Fruit fly (Drosophila melanogaster): ENCODE measurements around the gene NUCB1.

NUCB1 gene

DNA sequence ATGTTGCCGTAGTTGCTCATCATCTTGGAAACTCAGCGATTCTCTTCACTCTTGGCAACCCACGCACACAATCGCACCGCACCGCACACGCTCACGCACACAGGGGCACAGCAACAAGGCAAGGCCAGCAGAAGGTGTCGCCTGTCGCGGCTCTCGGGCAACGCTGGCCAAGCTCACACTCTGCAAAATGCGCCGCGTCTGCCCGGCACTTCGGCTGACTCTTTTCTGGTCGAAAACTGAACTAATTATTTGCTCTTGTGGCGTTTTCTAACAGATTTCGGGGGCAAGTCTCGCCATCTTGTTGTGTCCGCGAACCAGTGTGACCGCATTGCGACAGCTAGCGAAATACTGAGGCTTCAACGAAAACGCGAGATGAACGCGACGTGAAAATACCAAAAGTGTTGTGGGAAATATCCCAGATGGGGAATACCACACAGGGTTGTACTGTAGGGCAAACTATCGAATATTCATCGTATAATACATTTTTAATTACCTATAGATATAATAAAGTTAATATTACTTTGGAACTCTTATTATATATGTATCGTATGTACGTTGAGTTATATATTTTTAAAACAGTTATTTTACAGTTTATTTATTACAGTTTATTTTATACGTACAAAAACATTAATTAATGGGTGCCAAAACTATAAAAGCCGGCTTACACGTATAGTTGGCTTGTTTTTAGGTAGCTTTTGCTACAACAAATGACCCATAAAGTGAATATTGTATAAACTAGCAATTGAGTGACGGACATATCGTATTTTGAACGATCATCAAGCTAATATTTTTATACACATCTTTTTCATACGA lies 44.3 kb upstream of the NUCB1 start, which contains the start of the genes MED19 and CG7430 (continued):
- TF ChIP-seq jumu (GFP tag; optimal IDR thresholded peaks at IDR 0.05) (no peak), Opbp (GFP tag; IDR thresholded peaks at IDR 0.05; ENCODE audit: partially characterized antibody) (peak; percentile 60; the same call in 2 of the 3 replicates), bbx (GFP tag; IDR thresholded peaks at IDR 0.05; ENCODE audit: partially characterized antibody) (peak; percentile 56; the same call in 1 of the 2 replicates), CG12769 (tag; optimal IDR thresholded peaks at IDR 0.05) (no peak), CG18011 (GFP tag; optimal IDR thresholded peaks at IDR 0.05) (no peak), hb (GFP tag; IDR thresholded peaks at IDR 0.05; ENCODE audit: partially characterized antibody) (no peak), Vsx1 (GFP tag; optimal IDR thresholded peaks at IDR 0.05) (no peak), Antp (GFP tag; optimal IDR thresholded peaks at IDR 0.05) (no peak), Dek (tag; optimal IDR thresholded peaks at IDR 0.05) (no peak), CG15514 (GFP tag; optimal IDR thresholded peaks at IDR 0.05) (peak; percentile 48), CG9932 (GFP tag; IDR thresholded peaks at IDR 0.05) (peak; percentile 47), CG1529 (GFP tag; optimal IDR thresholded peaks at IDR 0.05) (no peak), CG4617 (GFP tag; optimal IDR thresholded peaks at IDR 0.05; ENCODE audit: borderline replicate concordance) (peak; percentile 79), Optix (GFP tag; IDR thresholded peaks at IDR 0.05) (no peak), E2f2 (GFP tag; IDR thresholded peaks at IDR 0.05) (peak; percentile 32), Ets97D (GFP tag; optimal IDR thresholded peaks at IDR 0.05) (peak; percentile 72), BEAF-32 (GFP tag; optimal IDR thresholded peaks at IDR 0.05) (peak; percentile 80), Xbp1 (GFP tag; optimal IDR thresholded peaks at IDR 0.05) (peak; percentile 14), CG4282 (GFP tag; optimal IDR thresholded peaks at IDR 0.05) (peak; percentile 15), ATbp (GFP tag; optimal IDR thresholded peaks at IDR 0.05) (no peak), CG14710 (tag; optimal IDR thresholded peaks at IDR 0.05) (peak; percentile 59), mirr (GFP tag; optimal IDR thresholded peaks at IDR 0.05) (peak; percentile 48), CG10431 (GFP tag; optimal IDR thresholded peaks at IDR 0.05) (peak; percentile 33), Atf-2 (GFP tag; optimal IDR thresholded peaks at IDR 0.05) (no peak), lbe (GFP tag; optimal IDR thresholded peaks at IDR 0.05) (peak; percentile 26), Trl (optimal IDR thresholded peaks at IDR 0.05) (peak in 1 of 2 experiments; percentile 26), Trl (GFP tag; optimal IDR thresholded peaks at IDR 0.05) (no peak), maf-S (GFP tag; optimal IDR thresholded peaks at IDR 0.05) (no peak), sna (GFP tag; IDR thresholded peaks at IDR 0.05; ENCODE audit: partially characterized antibody) (peak; percentile 49; the same call in 1 of the 2 replicates), Bdp1 (GFP tag; optimal IDR thresholded peaks at IDR 0.05) (no peak), CG2678 (tag; optimal IDR thresholded peaks at IDR 0.05) (no peak), emc (GFP tag; optimal IDR thresholded peaks at IDR 0.05) (no peak), ci (GFP tag; IDR thresholded peaks at IDR 0.05) (peak; percentile 68), Mes4 (GFP tag; optimal IDR thresholded peaks at IDR 0.05) (no peak), CG30020 (tag; optimal IDR thresholded peaks at IDR 0.05) (peak; percentile 36), CG12391 (tag; optimal IDR thresholded peaks at IDR 0.05) (peak; percentile 22), Kr (GFP tag; optimal IDR thresholded peaks at IDR 0.05) (no peak), Stat92E (GFP tag; optimal IDR thresholded peaks at IDR 0.05) (peak in 1 of 3 experiments; percentile 14), her (GFP tag; optimal IDR thresholded peaks at IDR 0.05) (peak; percentile 46), dmrt11E (tag; optimal IDR thresholded peaks at IDR 0.05) (no peak), tna (GFP tag; IDR thresholded peaks at IDR 0.05; ENCODE audit: partially characterized antibody) (0 out of 2 replicates have a peak, but pooled peaks have one; percentile 29), dysf (GFP tag; IDR thresholded peaks at IDR 0.05) (no peak), CG7271 (tag; optimal IDR thresholded peaks at IDR 0.05) (peak; percentile 51), CG5245 (GFP tag; optimal IDR thresholded peaks at IDR 0.05) (no peak), tup (GFP tag; optimal IDR thresholded peaks at IDR 0.05) (no peak), tll (GFP tag; optimal IDR thresholded peaks at IDR 0.05) (peak in 1 of 2 experiments; percentile 25), Ptx1 (GFP tag; IDR thresholded peaks at IDR 0.05) (peak; percentile 17; the same call in 1 of the 2 replicates)

Measured in whole organism, embryonic.